Worm (Caenorhabditis elegans) whole organism, midembryonic: ENCODE measurements around the gene R05H5.3.

ENCODE experiments used
- T22C8.4 ChIP-seq: fragments of 200-800 bp; sonication (Bioruptor generic); IDR thresholded peaks from 2 replicates; pipeline ENCODE4 v1.3.6; 2022; ENCODE audit warnings: missing genetic modification characterization, missing compliant biosample characterization
- ref-1 ChIP-seq: fragments of 200-800 bp; sonication (Bioruptor generic); conservative IDR thresholded peaks from 2 replicates; pipeline ENCODE4 v1.3.6; 2022; ENCODE audit warnings: missing genetic modification reagents, missing genetic modification characterization, missing compliant biosample characterization
- ztf-29 ChIP-seq: fragments of 200-800 bp; sonication (Bioruptor generic); IDR thresholded peaks from 2 replicates; pipeline ENCODE4 v1.3.6; 2022; ENCODE audit warnings: missing genetic modification reagents, missing genetic modification characterization, missing compliant biosample characterization

- TF ChIP-seq T22C8.4 (GFP tag; lab: Robert Waterston, UW) (no peak), ref-1 (no peak), ztf-29 (no peak)
These were observed 29.7 kb upstream of the R05H5.3 start for ce11 chrII:10167731-10168130.
